Worm (Caenorhabditis elegans) whole organism, L4 larva: ENCODE measurements around the gene F07E5.13.

Experiments used
- ama-1 ChIP-seq: fragments of 150-350 bp; optimal IDR thresholded peaks from 2 replicates; lab custom pipeline; 2014; ENCODE audit warnings: inconsistent platforms, mixed read lengths
- lin-13 ChIP-seq: fragments of 150-350 bp; optimal IDR thresholded peaks from 2 replicates; lab custom pipeline; 2014; ENCODE audit warnings: missing biosample characterization, missing genetic modification reagents, missing genetic modification characterization

ce11 chrII:2030367-2030766 lies 33.5 kb downstream of the F07E5.13 start, which contains the start of gene bath-3:
- no peak for TF ChIP-seq ama-1
- TF ChIP-seq lin-13 (GFP tag; lab: Kevin White, UChicago), result no peak
